Fruit fly (Drosophila melanogaster) whole organism, embryonic: ENCODE results near the gene CG13390.
A peak's percentile ranks its signal among the peaks of the same experiment; 100 is the strongest.

Experiments
- Adf1 ChIP-seq: fragments of 200-800 bp; sonication (Bioruptor generic); IDR thresholded peaks from 2 replicates; pipeline ENCODE4 v1.3.6; 2022; ENCODE audit warnings: missing biosample characterization, missing genetic modification characterization
- B-H1 ChIP-seq: fragments of 200-800 bp; sonication (Bioruptor generic); IDR thresholded peaks from 3 replicates; pipeline ENCODE4 v1.3.6; 2022; ENCODE audit warnings: missing biosample characterization, missing genetic modification characterization
- BtbVII ChIP-seq: fragments of 200-800 bp; sonication (Bioruptor generic); optimal IDR thresholded peaks from 3 replicates; lab custom pipeline; 2017; ENCODE audit warnings: missing biosample characterization, mild to moderate bottlenecking, missing genetic modification characterization
- CG10543 ChIP-seq: fragments of 200-800 bp; sonication (Bioruptor generic); optimal IDR thresholded peaks from 3 replicates; lab custom pipeline; 2017; ENCODE audit warnings: missing biosample characterization, mild to moderate bottlenecking, missing genetic modification characterization, moderate library complexity
- CG11085 ChIP-seq: fragments of 200-800 bp; sonication (Bioruptor generic); IDR thresholded peaks from 2 replicates; pipeline ENCODE4 v1.3.6; 2022; ENCODE audit warnings: missing biosample characterization, missing genetic modification characterization
- CG13296 ChIP-seq: fragments of 200-800 bp; sonication (Bioruptor generic); optimal IDR thresholded peaks from 3 replicates; lab custom pipeline; 2018; ENCODE audit warnings: missing biosample characterization, mild to moderate bottlenecking, missing genetic modification characterization
- CG15479 ChIP-seq: fragments of 200-800 bp; sonication (Bioruptor generic); optimal IDR thresholded peaks from 3 replicates; lab custom pipeline; 2019; ENCODE audit warnings: missing biosample characterization, mild to moderate bottlenecking, missing genetic modification characterization, moderate library complexity
- CG16813 ChIP-seq: fragments of 200-800 bp; sonication (Bioruptor generic); IDR thresholded peaks from 3 replicates; pipeline ENCODE4 v1.3.6; 2022; ENCODE audit warnings: missing biosample characterization, missing genetic modification characterization; ENCODE audit not compliant: partially characterized antibody
- CG17361 ChIP-seq: fragments of 200-800 bp; sonication (Bioruptor generic); IDR thresholded peaks from 3 replicates; pipeline ENCODE4 v1.3.6; 2022; ENCODE audit warnings: missing biosample characterization, missing genetic modification characterization
- CG17568 ChIP-seq: fragments of 200-800 bp; sonication (Bioruptor generic); optimal IDR thresholded peaks from 2 replicates; lab custom pipeline; 2018; ENCODE audit warnings: missing biosample characterization, mild to moderate bottlenecking, missing genetic modification characterization, moderate library complexity
- CG2712 ChIP-seq: fragments of 200-800 bp; optimal IDR thresholded peaks from 3 replicates; lab custom pipeline; 2019; ENCODE audit warnings: missing biosample characterization, mild to moderate bottlenecking, missing genetic modification characterization, moderate library complexity
- CG3847 ChIP-seq: fragments of 200-800 bp; sonication (Bioruptor generic); IDR thresholded peaks from 2 replicates; pipeline ENCODE4 v1.3.6; 2022; ENCODE audit warnings: missing biosample characterization, missing genetic modification characterization
- CG4424 ChIP-seq: fragments of 200-800 bp; sonication (Bioruptor generic); optimal IDR thresholded peaks from 3 replicates; lab custom pipeline; 2016; ENCODE audit warnings: missing biosample characterization, missing genetic modification characterization
- CG4617 ChIP-seq: fragments of 200-800 bp; sonication (Bioruptor generic); optimal IDR thresholded peaks from 3 replicates; lab custom pipeline; 2016; ENCODE audit warnings: missing biosample characterization, missing genetic modification characterization, borderline replicate concordance
- CG4820 ChIP-seq: fragments of 200-800 bp; sonication (Bioruptor generic); optimal IDR thresholded peaks from 3 replicates; lab custom pipeline; 2016; ENCODE audit warnings: missing biosample characterization, missing genetic modification characterization
- CG6175 ChIP-seq: fragments of 200-800 bp; sonication (Bioruptor generic); IDR thresholded peaks from 3 replicates; pipeline ENCODE4 v1.3.6; 2022; ENCODE audit warnings: missing biosample characterization, missing genetic modification characterization
- CG6683 ChIP-seq: fragments of 200-800 bp; sonication (Bioruptor generic); optimal IDR thresholded peaks from 2 replicates; lab custom pipeline; 2017; ENCODE audit warnings: missing biosample characterization, mild to moderate bottlenecking, missing genetic modification characterization, missing genetic modification reagents
- CG7357 ChIP-seq: fragments of 200-800 bp; sonication (Bioruptor generic); IDR thresholded peaks from 3 replicates; pipeline ENCODE4 v1.3.6; 2022; ENCODE audit warnings: missing biosample characterization, missing genetic modification characterization
- CG7928 ChIP-seq: fragments of 200-800 bp; sonication (Bioruptor generic); optimal IDR thresholded peaks from 2 replicates; lab custom pipeline; 2017; ENCODE audit warnings: missing biosample characterization, mild to moderate bottlenecking, missing genetic modification characterization
- CG8765 ChIP-seq: fragments of 200-800 bp; sonication (Bioruptor generic); IDR thresholded peaks from 2 replicates; pipeline ENCODE4 v1.3.6; 2022; ENCODE audit warnings: missing biosample characterization, missing genetic modification characterization
- CG9817 ChIP-seq: fragments of 200-800 bp; sonication (Bioruptor generic); optimal IDR thresholded peaks from 2 replicates; lab custom pipeline; 2018; ENCODE audit warnings: missing biosample characterization, mild to moderate bottlenecking, missing genetic modification characterization, moderate library complexity
- Chrac-16 ChIP-seq: fragments of 200-800 bp; sonication (Bioruptor generic); optimal IDR thresholded peaks from 3 replicates; lab custom pipeline; 2016; ENCODE audit warnings: missing biosample characterization, missing genetic modification characterization
- Dip2 ChIP-seq: fragments of 200-800 bp; sonication (Bioruptor generic); IDR thresholded peaks from 2 replicates; pipeline ENCODE4 v1.3.6; 2022; ENCODE audit warnings: missing biosample characterization, missing genetic modification characterization
- E2f1 ChIP-seq: fragments of 200-800 bp; sonication (Bioruptor generic); IDR thresholded peaks from 2 replicates; pipeline ENCODE4 v1.3.6; 2022; ENCODE audit warnings: missing biosample characterization, missing genetic modification characterization
- GATAe ChIP-seq: fragments of 200-800 bp; sonication (Bioruptor generic); conservative IDR thresholded peaks from 2 replicates; pipeline ENCODE4 v1.3.6; 2022; ENCODE audit warnings: missing biosample characterization, missing genetic modification characterization
- HmgD ChIP-seq: fragments of 200-800 bp; sonication (Bioruptor generic); optimal IDR thresholded peaks from 3 replicates; lab custom pipeline; 2016; ENCODE audit warnings: missing biosample characterization, missing genetic modification characterization
- Med ChIP-seq: fragments of 200-800 bp; sonication (Bioruptor generic); peaks from one replicate; lab custom pipeline; 2016; ENCODE audit warnings: missing biosample characterization, missing genetic modification characterization, mild to moderate bottlenecking, inconsistent platforms, moderate library complexity
- Mes4 ChIP-seq: fragments of 200-800 bp; sonication (Bioruptor generic); optimal IDR thresholded peaks from 2 replicates; lab custom pipeline; 2016; ENCODE audit warnings: missing biosample characterization, missing genetic modification characterization
- NC2α ChIP-seq: fragments of 200-800 bp; sonication (Bioruptor generic); optimal IDR thresholded peaks from 2 replicates; lab custom pipeline; 2016; ENCODE audit warnings: missing biosample characterization, missing genetic modification characterization
- Neu2 ChIP-seq: fragments of 200-800 bp; sonication (Bioruptor generic); optimal IDR thresholded peaks from 3 replicates; lab custom pipeline; 2016; ENCODE audit warnings: missing biosample characterization, missing genetic modification characterization, borderline replicate concordance
- Sin3A ChIP-seq: fragments of >200 bp; optimal IDR thresholded peaks from 2 replicates; lab custom pipeline; 2018
- Ssrp ChIP-seq: fragments of 200-800 bp; sonication (Bioruptor generic); optimal IDR thresholded peaks from 2 replicates; lab custom pipeline; 2018; ENCODE audit warnings: missing biosample characterization, mild to moderate bottlenecking, missing genetic modification characterization, moderate library complexity
- Stat92E ChIP-seq, 3 experiments: fragments of >200 bp in 2 of 3; fragments of 200-800 bp in 1 of 3; sonication (Bioruptor generic) in 1 of 3; optimal IDR thresholded peaks; 2 replicates each; lab custom pipeline; 2017 to 2019; ENCODE audit warnings: missing biosample characterization in 3 of 3, missing genetic modification characterization in 3 of 3, mild to moderate bottlenecking in 1 of 3, moderate library complexity in 1 of 3
- Taf1 ChIP-seq: fragments of 200-800 bp; sonication (Bioruptor generic); IDR thresholded peaks from 2 replicates; pipeline ENCODE4 v1.3.6; 2022; ENCODE audit warnings: missing biosample characterization, missing genetic modification characterization
- ash1 ChIP-seq: fragments of 200-800 bp; sonication (Bioruptor generic); optimal IDR thresholded peaks from 2 replicates; lab custom pipeline; 2018; ENCODE audit warnings: missing biosample characterization, mild to moderate bottlenecking, missing genetic modification characterization
- crp ChIP-seq, 2 experiments: fragments of 200-800 bp; sonication (Bioruptor generic); optimal IDR thresholded peaks; 2 replicates in 1 of 2; 3 replicates in 1 of 2; lab custom pipeline; 2017; ENCODE audit warnings: missing biosample characterization in 2 of 2, missing genetic modification characterization in 2 of 2, mild to moderate bottlenecking in 1 of 2, moderate library complexity in 1 of 2
- dmrt99B ChIP-seq: fragments of 200-800 bp; sonication (Bioruptor generic); optimal IDR thresholded peaks from 2 replicates; lab custom pipeline; 2018; ENCODE audit warnings: missing biosample characterization, mild to moderate bottlenecking, missing genetic modification characterization, moderate library complexity
- eyg ChIP-seq: fragments of 200-800 bp; sonication (Bioruptor generic); optimal IDR thresholded peaks from 3 replicates; lab custom pipeline; 2016; ENCODE audit warnings: missing biosample characterization, missing genetic modification characterization
- kay ChIP-seq: fragments of 200-800 bp; sonication (Bioruptor generic); optimal IDR thresholded peaks from 2 replicates; lab custom pipeline; 2016; ENCODE audit warnings: missing biosample characterization, missing genetic modification characterization
- knrl ChIP-seq: fragments of 200-800 bp; sonication (Bioruptor generic); IDR thresholded peaks from 3 replicates; pipeline ENCODE4 v1.3.6; 2022; ENCODE audit warnings: missing biosample characterization, missing genetic modification characterization; ENCODE audit not compliant: partially characterized antibody
- lola ChIP-seq, 3 experiments: fragments of >200 bp in 2 of 3; fragments of 200-800 bp in 1 of 3; sonication (Bioruptor generic) in 1 of 3; optimal IDR thresholded peaks; 2 replicates each; lab custom pipeline; 2017 to 2019; ENCODE audit warnings: missing biosample characterization in 3 of 3, missing genetic modification characterization in 3 of 3, mild to moderate bottlenecking in 1 of 3, moderate library complexity in 1 of 3
- luna ChIP-seq: fragments of 200-800 bp; sonication (Bioruptor generic); optimal IDR thresholded peaks from 2 replicates; lab custom pipeline; 2016; ENCODE audit warnings: missing biosample characterization, missing genetic modification characterization
- mirr ChIP-seq: fragments of 200-800 bp; sonication (Bioruptor generic); optimal IDR thresholded peaks from 3 replicates; lab custom pipeline; 2018; ENCODE audit warnings: missing biosample characterization, mild to moderate bottlenecking, missing genetic modification characterization
- pnt ChIP-seq: fragments of 200-800 bp; sonication (Bioruptor generic); optimal IDR thresholded peaks from 3 replicates; lab custom pipeline; 2016; ENCODE audit warnings: missing biosample characterization, missing genetic modification characterization
- prd ChIP-seq, 3 experiments: fragments of >200 bp in 2 of 3; fragments of 200-800 bp in 1 of 3; sonication (Bioruptor generic) in 1 of 3; optimal IDR thresholded peaks in 2 of 3; IDR thresholded peaks in 1 of 3; 2 replicates in 2 of 3; 3 replicates in 1 of 3; pipeline versions ENCODE4 v1.3.6 to Lab custom; 2017 to 2022; ENCODE audit warnings: missing biosample characterization in 1 of 3, missing genetic modification characterization in 1 of 3
- sens ChIP-seq: fragments of 200-800 bp; sonication (Bioruptor generic); peaks from one replicate; lab custom pipeline; 2016; ENCODE audit warnings: missing biosample characterization, missing genetic modification characterization
- sug ChIP-seq: fragments of 200-800 bp; optimal IDR thresholded peaks from 2 replicates; lab custom pipeline; 2019; ENCODE audit warnings: missing biosample characterization, mild to moderate bottlenecking, missing genetic modification characterization, moderate library complexity

The CG13390 gene

DNA sequence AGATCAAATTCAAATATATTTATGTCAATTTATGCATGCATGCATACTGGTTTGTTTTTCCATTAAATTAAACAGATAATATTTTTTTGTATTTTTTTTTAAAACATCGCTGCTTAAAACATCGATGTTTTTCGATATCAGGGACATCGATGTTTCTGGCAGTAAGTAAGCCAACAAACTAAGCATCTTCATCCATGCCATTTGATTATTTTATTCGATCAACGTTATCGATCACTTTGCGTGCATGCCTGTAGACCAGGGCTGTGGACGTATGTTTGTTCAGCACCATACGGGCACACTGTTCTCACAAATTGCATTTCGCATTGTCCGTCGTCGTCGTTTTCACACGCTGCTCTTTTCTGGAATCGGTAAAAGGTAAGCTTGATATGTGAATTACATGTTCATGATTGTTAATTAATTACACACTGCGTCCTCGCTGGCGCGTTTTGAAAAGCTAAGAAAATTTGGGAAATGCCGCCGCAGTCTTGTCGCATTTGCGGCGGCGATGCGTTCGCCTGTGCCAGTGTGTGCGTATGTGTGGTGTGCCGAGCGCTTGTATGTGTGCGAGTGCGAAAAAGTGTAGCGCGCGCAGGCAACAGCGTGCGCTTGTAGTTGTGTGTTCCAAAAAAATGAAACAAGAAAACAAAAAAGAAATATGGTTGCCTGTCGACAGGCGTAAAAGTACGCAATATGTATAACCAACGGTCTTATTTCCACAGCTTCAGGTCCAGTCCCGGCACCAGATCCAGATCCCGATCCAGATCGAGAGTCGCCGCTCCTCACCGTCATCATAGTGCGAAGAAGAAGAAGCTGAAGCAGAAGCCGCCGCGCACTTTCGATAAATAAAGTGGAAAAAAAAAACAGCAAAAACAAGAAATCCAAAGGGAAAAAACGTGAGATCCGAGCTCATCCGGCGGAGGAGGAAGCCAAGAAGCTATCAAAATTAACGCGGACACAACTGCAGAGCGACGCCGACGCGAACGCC lies 27.0 kb upstream of the CG13390 start, which contains the start of gene emb (continued):
- TF ChIP-seq Med (GFP tag; lab: Kevin White, UChicago) = peak; percentile 93
- no peak for TF ChIP-seq CG8765 (GFP tag; lab: Robert Waterston, UW)
- peak; percentile 59 for TF ChIP-seq CG3847
- peak; percentile 97 for TF ChIP-seq CG16813 (GFP tag; lab: Robert Waterston, UW)
- peak; percentile 61 for TF ChIP-seq CG4617
- no peak for TF ChIP-seq E2f1 (GFP tag; lab: Robert Waterston, UW)
- TF ChIP-seq CG2712 = peak; percentile 68
- peak; percentile 33 for TF ChIP-seq Ssrp (tag; lab: Kevin White, UChicago)
- no peak for TF ChIP-seq pnt
- TF ChIP-seq NC2α (GFP tag; lab: Kevin White, UChicago) = no peak
- TF ChIP-seq BtbVII (GFP tag; lab: Kevin White, UChicago) = no peak
- peak; percentile 88 for TF ChIP-seq sens (GFP tag; lab: Kevin White, UChicago)
- peak; percentile 29 for TF ChIP-seq CG9817 (tag; lab: Kevin White, UChicago)
- TF ChIP-seq Chrac-16 = peak; percentile 56
- peak; percentile 93 for TF ChIP-seq CG7928
- no peak for TF ChIP-seq dmrt99B (tag; lab: Kevin White, UChicago)
- peak in 1 of 2 experiments; percentile 21 for TF ChIP-seq crp (GFP tag; optimal IDR thresholded peaks at IDR 0.05; lab: Kevin White, UChicago)
- no peak for TF ChIP-seq CG6175 (GFP tag; lab: Robert Waterston, UW)
- peak; percentile 29 for TF ChIP-seq eyg (GFP tag; lab: Kevin White, UChicago)
- TF ChIP-seq Mes4 (GFP tag; lab: Kevin White, UChicago) = peak; percentile 40
- no peak for TF ChIP-seq sug (tag; lab: Kevin White, UChicago)
- TF ChIP-seq CG10543 (GFP tag; lab: Kevin White, UChicago) = no peak
- TF ChIP-seq knrl (GFP tag; lab: Robert Waterston, UW) = peak; percentile 90
- TF ChIP-seq ash1 = no peak
- peak; percentile 82 for TF ChIP-seq Sin3A (lab: Kevin White, UChicago)
- TF ChIP-seq lola (GFP tag; optimal IDR thresholded peaks at IDR 0.05; lab: Kevin White, UChicago) = peak in 1 of 3 experiments; percentile 38
- TF ChIP-seq CG11085 (GFP tag; lab: Robert Waterston, UW) = no peak
- TF ChIP-seq CG4820 (GFP tag; lab: Kevin White, UChicago) = peak; percentile 48
- TF ChIP-seq HmgD (GFP tag; lab: Kevin White, UChicago) = peak; percentile 90
- no peak for TF ChIP-seq CG17568 (GFP tag; lab: Kevin White, UChicago)
- TF ChIP-seq CG4424 (GFP tag; lab: Kevin White, UChicago) = peak; percentile 73
- TF ChIP-seq CG15479 (GFP tag; lab: Kevin White, UChicago) = no peak
- no peak for TF ChIP-seq B-H1
- no peak for TF ChIP-seq CG13296
- no peak for TF ChIP-seq luna (GFP tag; lab: Kevin White, UChicago)
- no peak for TF ChIP-seq CG7357 (GFP tag; lab: Robert Waterston, UW)
- TF ChIP-seq mirr (GFP tag; lab: Kevin White, UChicago) = no peak
- no peak for TF ChIP-seq kay (GFP tag; lab: Kevin White, UChicago)
- TF ChIP-seq Adf1 (GFP tag; lab: Robert Waterston, UW) = peak; percentile 42; the same call in 1 of the 2 replicates
- no peak for TF ChIP-seq Dip2 (GFP tag; lab: Robert Waterston, UW)
- TF ChIP-seq GATAe = no peak
- no peak for TF ChIP-seq CG6683 (GFP tag; lab: Kevin White, UChicago)
- no peak for TF ChIP-seq Neu2 (GFP tag; lab: Kevin White, UChicago)
- 0 out of 2 replicates have a peak, but pooled peaks have one; percentile 24 for TF ChIP-seq Taf1 (GFP tag; lab: Robert Waterston, UW)
- TF ChIP-seq prd (optimal IDR thresholded peaks at IDR 0.05; lab: Kevin White, UChicago) = no peak
- peak; percentile 31; the same call in 1 of the 3 replicates for TF ChIP-seq prd (GFP tag; IDR thresholded peaks at IDR 0.05; lab: Robert Waterston, UW)
- peak; percentile 66; the same call in 2 of the 3 replicates for TF ChIP-seq CG17361 (GFP tag; lab: Robert Waterston, UW)
- no peak for TF ChIP-seq Stat92E (GFP tag; optimal IDR thresholded peaks at IDR 0.05; lab: Kevin White, UChicago)
